Worm (Caenorhabditis elegans) whole organism, L1 larva: Measurements from ENCODE around the gene zer-1.
A peak's percentile ranks its signal among the peaks of the same experiment; 100 is the strongest.

ENCODE experiments used
- C16A3.4 ChIP-seq: fragments of 150-350 bp; optimal IDR thresholded peaks from 2 replicates; lab custom pipeline; 2014; ENCODE audit warnings: missing biosample characterization, missing genetic modification characterization
- C34B4.2 ChIP-seq: sonication (generic microtip); optimal IDR thresholded peaks from 2 replicates; lab custom pipeline; 2017; ENCODE audit warnings: mild to moderate bottlenecking, missing genetic modification characterization, missing compliant biosample characterization
- F16B12.6 ChIP-seq: fragments of 150-350 bp; optimal IDR thresholded peaks from 2 replicates; lab custom pipeline; 2014; ENCODE audit warnings: missing biosample characterization, missing genetic modification characterization
- Y116A8C.19 ChIP-seq: sonication (generic microtip); optimal IDR thresholded peaks from 2 replicates; lab custom pipeline; 2016; ENCODE audit warnings: missing compliant biosample characterization, missing genetic modification characterization, borderline replicate concordance
- aha-1 ChIP-seq: fragments of 150-350 bp; optimal IDR thresholded peaks from 2 replicates; lab custom pipeline; 2014; ENCODE audit warnings: missing biosample characterization, missing genetic modification characterization
- alr-1 ChIP-seq: fragments of 200-800 bp; sonication (Bioruptor generic); optimal IDR thresholded peaks from 2 replicates; lab custom pipeline; 2018; ENCODE audit warnings: borderline replicate concordance, mild to moderate bottlenecking, missing genetic modification characterization, missing compliant biosample characterization
- aly-2 ChIP-seq: fragments of 150-350 bp; optimal IDR thresholded peaks from 2 replicates; lab custom pipeline; 2014; ENCODE audit warnings: missing biosample characterization, missing genetic modification characterization
- ceh-8 ChIP-seq: fragments of 200-800 bp; sonication (Bioruptor generic); optimal IDR thresholded peaks from 2 replicates; lab custom pipeline; 2018; ENCODE audit warnings: mild to moderate bottlenecking, missing genetic modification characterization, moderate library complexity, missing compliant biosample characterization
- ceh-82 ChIP-seq, 3 experiments: fragments of 150-350 bp in 1 of 3; sonication (generic microtip) in 2 of 3; optimal IDR thresholded peaks; 2 replicates each; lab custom pipeline; 2014 to 2017; ENCODE audit warnings: missing biosample characterization in 3 of 3, missing genetic modification characterization in 3 of 3
- ceh-88 ChIP-seq: fragments of 200-800 bp; sonication (Bioruptor generic); IDR thresholded peaks from 2 replicates; pipeline ENCODE4 v1.3.6; 2022; ENCODE audit warnings: missing genetic modification characterization, missing compliant biosample characterization
- dpl-1 ChIP-seq, 3 experiments: fragments of 150-350 bp in 2 of 3; sonication (generic microtip) in 1 of 3; optimal IDR thresholded peaks; 2 replicates each; lab custom pipeline; 2014 to 2017; ENCODE audit warnings: missing biosample characterization in 3 of 3, missing genetic modification characterization in 3 of 3, missing genetic modification reagents in 3 of 3
- efl-1 ChIP-seq, 4 experiments: fragments of 150-350 bp; optimal IDR thresholded peaks in 3 of 4; peaks in 1 of 4; 1 replicate in 1 of 4; 2 replicates in 3 of 4; lab custom pipeline; 2014; ENCODE audit warnings: missing biosample characterization in 2 of 4, missing genetic modification characterization in 2 of 4, missing genetic modification reagents in 2 of 4
- egl-27 ChIP-seq, 2 experiments: fragments of 150-350 bp in 1 of 2; sonication (generic microtip); optimal IDR thresholded peaks; 3 replicates each; lab custom pipeline; 2017 to 2018; ENCODE audit warnings: missing biosample characterization in 2 of 2, missing genetic modification characterization in 2 of 2, missing genetic modification reagents in 2 of 2
- elt-3 ChIP-seq, 6 experiments: fragments of 150-350 bp in 1 of 6; sonication (generic microtip); optimal IDR thresholded peaks; 2 replicates each; lab custom pipeline; 2017 to 2018; ENCODE audit warnings: missing biosample characterization in 6 of 6, missing genetic modification characterization in 6 of 6, inconsistent platforms in 1 of 6
- fkh-4 ChIP-seq: sonication (generic microtip); optimal IDR thresholded peaks from 2 replicates; lab custom pipeline; 2016; ENCODE audit warnings: missing compliant biosample characterization, missing genetic modification characterization, borderline replicate concordance
- fkh-8 ChIP-seq: sonication (generic microtip); optimal IDR thresholded peaks from 2 replicates; lab custom pipeline; 2016; ENCODE audit warnings: mild to moderate bottlenecking, missing genetic modification characterization, missing compliant biosample characterization
- grh-1 ChIP-seq: fragments of 200-800 bp; sonication (Bioruptor generic); IDR thresholded peaks from 2 replicates; pipeline ENCODE4 v1.3.6; 2022; ENCODE audit warnings: missing genetic modification reagents, missing genetic modification characterization, missing compliant biosample characterization
- lin-35 ChIP-seq, 2 experiments: fragments of 150-350 bp; optimal IDR thresholded peaks; 2 replicates each; lab custom pipeline; 2014; ENCODE audit warnings: missing biosample characterization in 2 of 2, missing genetic modification characterization in 2 of 2, missing genetic modification reagents in 2 of 2
- lin-39 ChIP-seq: fragments of 150-350 bp; optimal IDR thresholded peaks from 2 replicates; lab custom pipeline; 2014; ENCODE audit warnings: missing biosample characterization, missing genetic modification reagents, missing genetic modification characterization
- mep-1 ChIP-seq: fragments of 150-350 bp; optimal IDR thresholded peaks from 2 replicates; lab custom pipeline; 2014; ENCODE audit warnings: missing biosample characterization, missing genetic modification characterization
- nhr-11 ChIP-seq: fragments of 150-350 bp; optimal IDR thresholded peaks from 2 replicates; lab custom pipeline; 2014; ENCODE audit warnings: missing biosample characterization, missing genetic modification characterization
- nhr-19 ChIP-seq: fragments of 200-800 bp; sonication (Bioruptor generic); conservative IDR thresholded peaks from 2 replicates; pipeline ENCODE4 v1.3.6; 2022; ENCODE audit warnings: missing genetic modification characterization, missing compliant biosample characterization
- nhr-20 ChIP-seq: sonication (generic microtip); optimal IDR thresholded peaks from 2 replicates; lab custom pipeline; 2016; ENCODE audit warnings: mild to moderate bottlenecking, missing genetic modification characterization, missing compliant biosample characterization
- nhr-47 ChIP-seq: sonication (generic microtip); optimal IDR thresholded peaks from 2 replicates; lab custom pipeline; 2016; ENCODE audit warnings: mild to moderate bottlenecking, missing genetic modification characterization, moderate library complexity, missing compliant biosample characterization
- nhr-71 ChIP-seq: sonication (generic microtip); optimal IDR thresholded peaks from 2 replicates; lab custom pipeline; 2016; ENCODE audit warnings: mild to moderate bottlenecking, missing genetic modification characterization, moderate library complexity, missing compliant biosample characterization
- nhr-90 ChIP-seq: sonication (generic microtip); optimal IDR thresholded peaks from 2 replicates; lab custom pipeline; 2016; ENCODE audit warnings: mild to moderate bottlenecking, missing genetic modification characterization, missing compliant biosample characterization; ENCODE audit not compliant: poor library complexity
- snu-23 ChIP-seq: sonication (generic microtip); optimal IDR thresholded peaks from 2 replicates; lab custom pipeline; 2016; ENCODE audit warnings: missing genetic modification characterization, missing compliant biosample characterization
- sox-4 ChIP-seq: sonication (generic microtip); optimal IDR thresholded peaks from 2 replicates; lab custom pipeline; 2016; ENCODE audit warnings: missing genetic modification characterization, missing compliant biosample characterization
- sup-37 ChIP-seq: fragments of 200-800 bp; sonication (Bioruptor generic); optimal IDR thresholded peaks from 2 replicates; lab custom pipeline; 2018; ENCODE audit warnings: mild to moderate bottlenecking, missing genetic modification characterization, missing compliant biosample characterization
- tbx-2 ChIP-seq: sonication (generic microtip); optimal IDR thresholded peaks from 2 replicates; lab custom pipeline; 2016; ENCODE audit warnings: missing genetic modification characterization, missing compliant biosample characterization
- tlp-1 ChIP-seq: fragments of 150-350 bp; optimal IDR thresholded peaks from 2 replicates; lab custom pipeline; 2014; ENCODE audit warnings: missing biosample characterization, missing genetic modification characterization
- unc-30 ChIP-seq: sonication (generic microtip); optimal IDR thresholded peaks from 2 replicates; lab custom pipeline; 2017; ENCODE audit warnings: missing biosample characterization, missing genetic modification characterization
- unc-62 ChIP-seq: fragments of 150-350 bp; optimal IDR thresholded peaks from 2 replicates; lab custom pipeline; 2014; ENCODE audit warnings: missing biosample characterization, missing genetic modification reagents, missing genetic modification characterization
- unc-86 ChIP-seq: sonication (generic microtip); optimal IDR thresholded peaks from 2 replicates; lab custom pipeline; 2016; ENCODE audit warnings: missing genetic modification characterization, missing compliant biosample characterization
- zip-4 ChIP-seq: fragments of 200-800 bp; sonication (Bioruptor generic); optimal IDR thresholded peaks from 2 replicates; lab custom pipeline; 2018; ENCODE audit warnings: mild to moderate bottlenecking, missing genetic modification characterization, moderate library complexity, missing compliant biosample characterization

Gene zer-1

ce11 chrIII:887874-888299 is 1.3 kb upstream of the zer-1 start (continued):
- TF ChIP-seq fkh-4, result no peak
- peak; percentile 88 for TF ChIP-seq nhr-71
- TF ChIP-seq aly-2 (tag; lab: Kevin White, UChicago), result peak; percentile 60

ce11 chrIII:883595-883994 is 3.0 kb downstream of the zer-1 start:
- TF ChIP-seq ceh-82 (tag; optimal IDR thresholded peaks at IDR 0.05; lab: Kevin White, UChicago) (no peak), C16A3.4 (tag; lab: Kevin White, UChicago) (no peak), efl-1 (optimal IDR thresholded peaks at IDR 0.05; lab: Kevin White, UChicago) (no peak), efl-1 (GFP tag; optimal IDR thresholded peaks at IDR 0.05 in 1 of 2; lab: Kevin White, UChicago) (peak in 1 of 2 experiments; percentile 90), egl-27 (tag; optimal IDR thresholded peaks at IDR 0.05; lab: Kevin White, UChicago) (no peak), unc-86 (tag; lab: Kevin White, UChicago) (no peak)

- TF ChIP-seq efl-1 (optimal IDR thresholded peaks at IDR 0.05; lab: Kevin White, UChicago) (no peak), efl-1 (GFP tag; optimal IDR thresholded peaks at IDR 0.05 in 1 of 2; lab: Kevin White, UChicago) (peak in 1 of 2 experiments; percentile 23), nhr-19 (no peak), ceh-88 (GFP tag; lab: Robert Waterston, UW) (no peak), fkh-8 (no peak)
These were observed 5.1 kb downstream of the zer-1 start for ce11 chrIII:881460-881859.

- no peak for TF ChIP-seq efl-1 (optimal IDR thresholded peaks at IDR 0.05; lab: Kevin White, UChicago)
- TF ChIP-seq efl-1 (GFP tag; optimal IDR thresholded peaks at IDR 0.05 in 1 of 2; lab: Kevin White, UChicago), result peak in 1 of 2 experiments; percentile 57
- no peak for TF ChIP-seq nhr-47 (tag; lab: Kevin White, UChicago)
- TF ChIP-seq, all 84 proteins: peak for 1
These were observed 5.8 kb downstream of the zer-1 start for ce11 chrIII:880840-881239.

ce11 chrIII:879634-880033 is 7.0 kb downstream of the zer-1 start, which contains the start of the genes T24C4.5 and ucr-2.3:
TSS of gene T24C4.5 (minus strand) at chrIII:879734.
TSS of gene ucr-2.3 (plus strand) at chrIII:879860.
- TF ChIP-seq unc-62 (GFP tag; lab: Kevin White, UChicago) (no peak), grh-1 (no peak), nhr-90 (tag; lab: Kevin White, UChicago) (no peak), dpl-1 (GFP tag; optimal IDR thresholded peaks at IDR 0.05; lab: Kevin White, UChicago) (no peak), elt-3 (tag; optimal IDR thresholded peaks at IDR 0.05; lab: Kevin White, UChicago) (no peak), efl-1 (optimal IDR thresholded peaks at IDR 0.05; lab: Kevin White, UChicago) (no peak), efl-1 (GFP tag; optimal IDR thresholded peaks at IDR 0.05 in 1 of 2; lab: Kevin White, UChicago) (no peak), ceh-8 (GFP tag; lab: Kevin White, UChicago) (no peak), zip-4 (no peak), C16A3.4 (tag; lab: Kevin White, UChicago) (no peak), sox-4 (tag; lab: Kevin White, UChicago) (no peak), Y116A8C.19 (tag; lab: Kevin White, UChicago) (no peak), nhr-20 (no peak), mep-1 (tag; lab: Kevin White, UChicago) (no peak)

ce11 chrIII:873432-873831 is 13.2 kb downstream of the zer-1 start, which contains the start of gene clc-19:
TSS of gene clc-19 (minus strand) at chrIII:873566.
- TF ChIP-seq sup-37 (GFP tag; lab: Kevin White, UChicago) (no peak), aha-1 (tag; lab: Kevin White, UChicago) (no peak), elt-3 (tag; optimal IDR thresholded peaks at IDR 0.05; lab: Kevin White, UChicago) (no peak), tbx-2 (tag; lab: Kevin White, UChicago) (no peak), ceh-82 (tag; optimal IDR thresholded peaks at IDR 0.05; lab: Kevin White, UChicago) (no peak), nhr-20 (no peak), lin-39 (tag; lab: Kevin White, UChicago) (no peak), lin-35 (GFP tag; optimal IDR thresholded peaks at IDR 0.05; lab: Kevin White, UChicago) (no peak), nhr-11 (tag; lab: Kevin White, UChicago) (no peak), C16A3.4 (tag; lab: Kevin White, UChicago) (no peak), C34B4.2 (tag; lab: Kevin White, UChicago) (no peak), snu-23 (GFP tag; lab: Kevin White, UChicago) (no peak), fkh-4 (no peak), F16B12.6 (no peak), unc-62 (GFP tag; lab: Kevin White, UChicago) (no peak), nhr-47 (tag; lab: Kevin White, UChicago) (no peak), alr-1 (tag; lab: Kevin White, UChicago) (no peak), unc-30 (tag; lab: Kevin White, UChicago) (no peak), tlp-1 (tag; lab: Kevin White, UChicago) (no peak)
